Fruit fly (Drosophila melanogaster) whole organism, pupa: ENCODE data around the gene Vm34Ca.

Experiments used
- CG14655 ChIP-seq: fragments of 200-800 bp; sonication (Bioruptor generic); optimal IDR thresholded peaks from 3 replicates; lab custom pipeline; 2017; ENCODE audit warnings: mild to moderate bottlenecking, missing biosample characterization, missing genetic modification reagents, missing genetic modification characterization
- CG17806 ChIP-seq: fragments of 200-800 bp; sonication (Bioruptor generic); optimal IDR thresholded peaks from 2 replicates; lab custom pipeline; 2018; ENCODE audit warnings: missing biosample characterization, mild to moderate bottlenecking, missing genetic modification characterization, moderate library complexity
- CG34367 ChIP-seq: fragments of 200-800 bp; sonication (Bioruptor generic); optimal IDR thresholded peaks from 2 replicates; lab custom pipeline; 2018; ENCODE audit warnings: missing biosample characterization, mild to moderate bottlenecking, missing genetic modification characterization
- CG4496 ChIP-seq: fragments of 200-800 bp; sonication (Bioruptor generic); IDR thresholded peaks from 3 replicates; pipeline ENCODE4 v1.3.6; 2022; ENCODE audit warnings: missing biosample characterization, missing genetic modification characterization
- CG8301 ChIP-seq: fragments of 200-800 bp; sonication (Bioruptor generic); optimal IDR thresholded peaks from 2 replicates; lab custom pipeline; 2018; ENCODE audit warnings: missing biosample characterization, mild to moderate bottlenecking, missing genetic modification characterization
- EcR ChIP-seq: fragments of 200-800 bp; sonication (Bioruptor generic); optimal IDR thresholded peaks from 3 replicates; lab custom pipeline; 2019; ENCODE audit warnings: missing biosample characterization, missing genetic modification characterization, mild to moderate bottlenecking, moderate library complexity, missing genetic modification reagents
- Ets98B ChIP-seq: fragments of 200-800 bp; sonication (Bioruptor generic); IDR thresholded peaks from 2 replicates; pipeline ENCODE4 v1.3.6; 2022; ENCODE audit warnings: missing biosample characterization, missing genetic modification characterization
- Pif1B ChIP-seq: fragments of 200-800 bp; sonication (Bioruptor generic); optimal IDR thresholded peaks from 3 replicates; lab custom pipeline; 2016; ENCODE audit warnings: missing biosample characterization, missing genetic modification characterization
- Snoo ChIP-seq: fragments of 200-800 bp; sonication (Bioruptor generic); optimal IDR thresholded peaks from 3 replicates; lab custom pipeline; 2017; ENCODE audit warnings: missing biosample characterization, mild to moderate bottlenecking, missing genetic modification characterization, inconsistent platforms
- fd96Ca ChIP-seq: fragments of 200-800 bp; sonication (Bioruptor generic); IDR thresholded peaks from 3 replicates; pipeline ENCODE4 v1.3.6; 2022; ENCODE audit warnings: missing biosample characterization, missing genetic modification characterization
- gl ChIP-seq: fragments of 200-800 bp; sonication (Bioruptor generic); optimal IDR thresholded peaks from 2 replicates; lab custom pipeline; 2018; ENCODE audit warnings: missing biosample characterization, mild to moderate bottlenecking, missing genetic modification characterization

DNA sequence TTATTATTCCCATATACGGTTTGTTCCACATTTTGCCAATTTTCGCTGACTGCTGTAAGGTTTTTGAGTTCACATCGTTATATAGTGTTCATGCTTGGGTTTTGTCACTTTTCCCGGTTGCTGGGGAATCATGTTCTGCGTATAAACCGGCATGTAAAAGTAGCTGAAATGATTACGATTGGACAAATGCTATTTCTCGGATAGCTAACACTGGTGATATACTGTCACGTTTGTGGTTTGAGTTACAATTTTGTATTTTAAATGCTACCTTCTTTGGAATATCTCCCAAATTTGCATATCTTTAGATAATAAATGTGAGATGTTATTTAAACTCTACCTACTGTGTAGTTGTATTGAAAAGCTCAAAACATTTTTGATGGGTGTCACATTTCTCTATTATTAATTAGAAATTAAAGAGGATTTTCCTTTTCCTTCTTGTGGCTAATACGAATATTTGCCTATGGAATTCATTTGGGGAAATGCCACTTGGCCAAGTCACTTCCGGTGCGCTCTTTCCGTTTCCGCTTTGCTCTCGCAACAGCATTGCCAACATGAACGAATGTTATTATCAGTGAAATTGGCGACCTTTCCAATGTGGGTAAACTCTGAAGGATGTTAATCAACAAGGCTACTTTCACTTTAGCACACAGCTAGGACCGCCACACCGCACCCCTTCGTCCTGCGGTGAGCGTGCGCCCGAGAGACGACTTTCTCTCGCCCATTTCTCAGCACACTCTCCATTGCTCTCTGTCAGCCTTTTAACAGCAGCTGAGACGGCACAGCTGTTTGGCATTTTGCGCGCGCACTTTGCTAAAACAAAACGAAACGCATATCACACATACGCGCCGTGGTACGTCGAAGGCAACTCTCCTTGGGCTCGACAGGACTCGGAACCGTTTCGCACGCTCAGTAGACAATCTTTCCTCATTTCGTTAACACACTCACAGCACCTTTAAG, 3.4 kb upstream of the Vm34Ca start, which contains the start of the genes CG16956, CG42784 and CG43850:
- TF ChIP-seq CG8301 (tag; lab: Kevin White, UChicago) (no peak), CG4496 (GFP tag; lab: Robert Waterston, UW) (0 out of 3 replicates have a peak, but pooled peaks have one; percentile 13), fd96Ca (GFP tag; lab: Robert Waterston, UW) (no peak), Snoo (no peak), EcR (GFP tag; lab: Kevin White, UChicago) (no peak), CG34367 (tag; lab: Kevin White, UChicago) (no peak), CG17806 (no peak), gl (tag; lab: Kevin White, UChicago) (no peak), CG14655 (GFP tag; lab: Kevin White, UChicago) (peak; percentile 10), Ets98B (GFP tag; lab: Robert Waterston, UW) (no peak), Pif1B (no peak)
